Fruit fly (Drosophila melanogaster) whole organism, embryonic: Measurements from ENCODE around the gene Cyp313a1.
A peak's percentile ranks its signal among the peaks of the same experiment; 100 is the strongest.

Experiments used
- Bgb ChIP-seq: fragments of 200-800 bp; sonication (Bioruptor generic); IDR thresholded peaks from 2 replicates; pipeline ENCODE4 v1.3.6; 2022; ENCODE audit warnings: missing biosample characterization, missing genetic modification characterization; ENCODE audit not compliant: partially characterized antibody
- BtbVII ChIP-seq: fragments of 200-800 bp; sonication (Bioruptor generic); optimal IDR thresholded peaks from 3 replicates; lab custom pipeline; 2017; ENCODE audit warnings: missing biosample characterization, mild to moderate bottlenecking, missing genetic modification characterization
- CG10366 ChIP-seq: fragments of 200-800 bp; sonication (Bioruptor generic); IDR thresholded peaks from 2 replicates; pipeline ENCODE4 v1.3.6; 2022; ENCODE audit warnings: missing biosample characterization, missing genetic modification characterization
- CG11398 ChIP-seq: fragments of 200-800 bp; sonication (Bioruptor generic); optimal IDR thresholded peaks from 2 replicates; lab custom pipeline; 2016; ENCODE audit warnings: missing biosample characterization, missing genetic modification characterization
- CG11560 ChIP-seq: fragments of 200-800 bp; sonication (Bioruptor generic); IDR thresholded peaks from 3 replicates; pipeline ENCODE4 v1.3.6; 2022; ENCODE audit warnings: missing biosample characterization, missing genetic modification characterization
- CG13123 ChIP-seq: fragments of 200-800 bp; sonication (Bioruptor generic); optimal IDR thresholded peaks from 2 replicates; lab custom pipeline; 2016; ENCODE audit warnings: missing biosample characterization, missing genetic modification characterization
- CG1529 ChIP-seq: fragments of 200-800 bp; sonication (Bioruptor generic); optimal IDR thresholded peaks from 3 replicates; lab custom pipeline; 2018; ENCODE audit warnings: missing biosample characterization, missing genetic modification characterization
- CG15514 ChIP-seq: fragments of 200-800 bp; sonication (Bioruptor generic); optimal IDR thresholded peaks from 3 replicates; lab custom pipeline; 2017; ENCODE audit warnings: missing biosample characterization, missing genetic modification characterization, mild to moderate bottlenecking, moderate library complexity, missing genetic modification reagents
- CG1647 ChIP-seq: fragments of 200-800 bp; sonication (Bioruptor generic); optimal IDR thresholded peaks from 3 replicates; lab custom pipeline; 2016; ENCODE audit warnings: missing biosample characterization, missing genetic modification characterization
- CG2199 ChIP-seq: fragments of 200-800 bp; sonication (Bioruptor generic); IDR thresholded peaks from 3 replicates; pipeline ENCODE4 v1.3.6; 2022; ENCODE audit warnings: missing biosample characterization, missing genetic modification characterization
- CG3281 ChIP-seq: fragments of 200-800 bp; sonication (Bioruptor generic); optimal IDR thresholded peaks from 3 replicates; lab custom pipeline; 2017; ENCODE audit warnings: missing biosample characterization, mild to moderate bottlenecking, missing genetic modification characterization
- CG3838 ChIP-seq: fragments of 200-800 bp; sonication (Bioruptor generic); optimal IDR thresholded peaks from 3 replicates; lab custom pipeline; 2016; ENCODE audit warnings: missing biosample characterization, missing genetic modification characterization
- CG42726 ChIP-seq: fragments of 200-800 bp; sonication (Bioruptor generic); IDR thresholded peaks from 2 replicates; pipeline ENCODE4 v1.3.6; 2022; ENCODE audit warnings: missing biosample characterization, missing genetic modification characterization; ENCODE audit not compliant: partially characterized antibody
- CG4424 ChIP-seq: fragments of 200-800 bp; sonication (Bioruptor generic); optimal IDR thresholded peaks from 3 replicates; lab custom pipeline; 2016; ENCODE audit warnings: missing biosample characterization, missing genetic modification characterization
- CG7271 ChIP-seq: fragments of 200-800 bp; sonication (Bioruptor generic); optimal IDR thresholded peaks from 2 replicates; lab custom pipeline; 2018; ENCODE audit warnings: missing biosample characterization, mild to moderate bottlenecking, missing genetic modification characterization, moderate library complexity
- CG8290 ChIP-seq, 3 experiments: fragments of 200-800 bp; sonication (Bioruptor generic); optimal IDR thresholded peaks; 2 replicates each; lab custom pipeline; 2016 to 2019; ENCODE audit warnings: missing biosample characterization in 3 of 3, missing genetic modification characterization in 3 of 3, mild to moderate bottlenecking in 2 of 3, moderate library complexity in 1 of 3
- CG8944 ChIP-seq: fragments of 200-800 bp; sonication (Bioruptor generic); optimal IDR thresholded peaks from 3 replicates; lab custom pipeline; 2016; ENCODE audit warnings: missing biosample characterization, missing genetic modification characterization
- D19B ChIP-seq: fragments of 200-800 bp; sonication (Bioruptor generic); optimal IDR thresholded peaks from 2 replicates; lab custom pipeline; 2017; ENCODE audit warnings: missing biosample characterization, mild to moderate bottlenecking, missing genetic modification characterization
- Deaf1 ChIP-seq: fragments of 200-800 bp; optimal IDR thresholded peaks from 3 replicates; lab custom pipeline; 2019; ENCODE audit warnings: missing biosample characterization, mild to moderate bottlenecking, missing genetic modification characterization, moderate library complexity
- Doc2 ChIP-seq: fragments of 200-800 bp; sonication (Bioruptor generic); IDR thresholded peaks from 2 replicates; pipeline ENCODE4 v1.3.6; 2022; ENCODE audit warnings: missing biosample characterization, missing genetic modification characterization
- Ets97D ChIP-seq: fragments of 200-800 bp; sonication (Bioruptor generic); optimal IDR thresholded peaks from 3 replicates; lab custom pipeline; 2016; ENCODE audit warnings: missing biosample characterization, missing genetic modification characterization
- Gsc ChIP-seq: fragments of 200-800 bp; sonication (Bioruptor generic); IDR thresholded peaks from 2 replicates; pipeline ENCODE4 v1.3.6; 2022; ENCODE audit warnings: missing biosample characterization, missing genetic modification characterization
- Ravus ChIP-seq: fragments of 200-800 bp; sonication (Bioruptor generic); IDR thresholded peaks from 2 replicates; pipeline ENCODE4 v1.3.6; 2022; ENCODE audit warnings: missing biosample characterization, missing genetic modification characterization
- Sox102F ChIP-seq: fragments of 200-800 bp; sonication (Bioruptor generic); optimal IDR thresholded peaks from 2 replicates; lab custom pipeline; 2018; ENCODE audit warnings: missing biosample characterization, mild to moderate bottlenecking, missing genetic modification characterization, moderate library complexity
- Vsx1 ChIP-seq: fragments of 200-800 bp; sonication (Bioruptor generic); optimal IDR thresholded peaks from 2 replicates; lab custom pipeline; 2017; ENCODE audit warnings: missing biosample characterization, mild to moderate bottlenecking, missing genetic modification characterization, missing genetic modification reagents
- ase ChIP-seq: fragments of 200-800 bp; sonication (Bioruptor generic); IDR thresholded peaks from 3 replicates; pipeline ENCODE4 v1.3.6; 2022; ENCODE audit warnings: missing biosample characterization, missing genetic modification characterization
- bbx ChIP-seq: fragments of 200-800 bp; sonication (Bioruptor generic); IDR thresholded peaks from 2 replicates; pipeline ENCODE4 v1.3.6; 2022; ENCODE audit warnings: missing biosample characterization, missing genetic modification characterization; ENCODE audit not compliant: partially characterized antibody
- bigmax ChIP-seq: fragments of 200-800 bp; sonication (Bioruptor generic); optimal IDR thresholded peaks from 2 replicates; lab custom pipeline; 2018; ENCODE audit warnings: missing biosample characterization, mild to moderate bottlenecking, missing genetic modification characterization
- corto ChIP-seq: fragments of 200-800 bp; sonication (Bioruptor generic); optimal IDR thresholded peaks from 2 replicates; lab custom pipeline; 2016; ENCODE audit warnings: missing biosample characterization, mild to moderate bottlenecking, missing genetic modification characterization, moderate library complexity
- croc ChIP-seq: fragments of 200-800 bp; sonication (Bioruptor generic); conservative IDR thresholded peaks from 3 replicates; pipeline ENCODE4 v1.3.6; 2022; ENCODE audit warnings: missing biosample characterization, missing genetic modification characterization
- crol ChIP-seq: fragments of 200-800 bp; sonication (Bioruptor generic); IDR thresholded peaks from 2 replicates; pipeline ENCODE4 v1.3.6; 2022; ENCODE audit warnings: missing biosample characterization, missing genetic modification characterization
- da ChIP-seq: fragments of 200-800 bp; sonication (Bioruptor generic); optimal IDR thresholded peaks from 2 replicates; lab custom pipeline; 2016; ENCODE audit warnings: missing biosample characterization, missing genetic modification characterization
- dati ChIP-seq: fragments of 200-800 bp; sonication (Bioruptor generic); IDR thresholded peaks from 2 replicates; pipeline ENCODE4 v1.3.6; 2022; ENCODE audit warnings: missing biosample characterization, missing genetic modification characterization
- dmrt11E ChIP-seq: fragments of 200-800 bp; sonication (Bioruptor generic); optimal IDR thresholded peaks from 3 replicates; lab custom pipeline; 2018; ENCODE audit warnings: missing biosample characterization, mild to moderate bottlenecking, missing genetic modification characterization, moderate library complexity
- ems ChIP-seq: fragments of 200-800 bp; sonication (Bioruptor generic); optimal IDR thresholded peaks from 3 replicates; lab custom pipeline; 2016; ENCODE audit warnings: missing biosample characterization, missing genetic modification characterization
- eyg ChIP-seq: fragments of 200-800 bp; sonication (Bioruptor generic); optimal IDR thresholded peaks from 3 replicates; lab custom pipeline; 2016; ENCODE audit warnings: missing biosample characterization, missing genetic modification characterization
- luna ChIP-seq: fragments of 200-800 bp; sonication (Bioruptor generic); optimal IDR thresholded peaks from 2 replicates; lab custom pipeline; 2016; ENCODE audit warnings: missing biosample characterization, missing genetic modification characterization
- nerfin-1 ChIP-seq: fragments of 200-800 bp; sonication (Bioruptor generic); optimal IDR thresholded peaks from 3 replicates; lab custom pipeline; 2019; ENCODE audit warnings: missing biosample characterization, mild to moderate bottlenecking, missing genetic modification characterization, moderate library complexity
- pb ChIP-seq: fragments of 200-800 bp; sonication (Bioruptor generic); optimal IDR thresholded peaks from 3 replicates; lab custom pipeline; 2016; ENCODE audit warnings: missing biosample characterization, missing genetic modification characterization
- sd ChIP-seq: fragments of 200-800 bp; sonication (Bioruptor generic); optimal IDR thresholded peaks from 3 replicates; lab custom pipeline; 2018; ENCODE audit warnings: missing biosample characterization, mild to moderate bottlenecking, missing genetic modification characterization, moderate library complexity
- seq ChIP-seq: fragments of 200-800 bp; sonication (Bioruptor generic); IDR thresholded peaks from 2 replicates; pipeline ENCODE4 v1.3.6; 2022; ENCODE audit warnings: missing biosample characterization, missing genetic modification characterization
- so ChIP-seq: fragments of 200-800 bp; sonication (Bioruptor generic); IDR thresholded peaks from 3 replicates; pipeline ENCODE4 v1.3.6; 2022; ENCODE audit warnings: missing biosample characterization, missing genetic modification characterization
- ssp ChIP-seq: fragments of 200-800 bp; sonication (Bioruptor generic); IDR thresholded peaks from 2 replicates; pipeline ENCODE4 v1.3.6; 2022; ENCODE audit warnings: missing biosample characterization, missing genetic modification characterization
- stc ChIP-seq: fragments of 200-800 bp; sonication (Bioruptor generic); IDR thresholded peaks from 2 replicates; pipeline ENCODE4 v1.3.6; 2022; ENCODE audit warnings: missing biosample characterization, missing genetic modification characterization
- tin ChIP-seq: fragments of 200-800 bp; sonication (Bioruptor generic); optimal IDR thresholded peaks from 3 replicates; lab custom pipeline; 2016; ENCODE audit warnings: missing biosample characterization, missing genetic modification characterization
- toy ChIP-seq: fragments of 200-800 bp; sonication (Bioruptor generic); IDR thresholded peaks from 2 replicates; pipeline ENCODE4 v1.3.6; 2022; ENCODE audit warnings: missing biosample characterization, missing genetic modification characterization
- usp ChIP-seq: fragments of >200 bp; optimal IDR thresholded peaks from 2 replicates; lab custom pipeline; 2017; ENCODE audit warnings: missing biosample characterization, missing genetic modification characterization
- vfl ChIP-seq: fragments of 200-800 bp; sonication (Bioruptor generic); optimal IDR thresholded peaks from 2 replicates; lab custom pipeline; 2016; ENCODE audit warnings: missing biosample characterization, missing genetic modification characterization
- vvl ChIP-seq: fragments of 200-800 bp; sonication (Bioruptor generic); IDR thresholded peaks from 2 replicates; pipeline ENCODE4 v1.3.6; 2022; ENCODE audit warnings: missing biosample characterization, missing genetic modification characterization
- wdn ChIP-seq: fragments of 200-800 bp; sonication (Bioruptor generic); IDR thresholded peaks from 2 replicates; pipeline ENCODE4 v1.3.6; 2022; ENCODE audit warnings: missing biosample characterization, missing genetic modification characterization

Cyp313a1 gene

DNA sequence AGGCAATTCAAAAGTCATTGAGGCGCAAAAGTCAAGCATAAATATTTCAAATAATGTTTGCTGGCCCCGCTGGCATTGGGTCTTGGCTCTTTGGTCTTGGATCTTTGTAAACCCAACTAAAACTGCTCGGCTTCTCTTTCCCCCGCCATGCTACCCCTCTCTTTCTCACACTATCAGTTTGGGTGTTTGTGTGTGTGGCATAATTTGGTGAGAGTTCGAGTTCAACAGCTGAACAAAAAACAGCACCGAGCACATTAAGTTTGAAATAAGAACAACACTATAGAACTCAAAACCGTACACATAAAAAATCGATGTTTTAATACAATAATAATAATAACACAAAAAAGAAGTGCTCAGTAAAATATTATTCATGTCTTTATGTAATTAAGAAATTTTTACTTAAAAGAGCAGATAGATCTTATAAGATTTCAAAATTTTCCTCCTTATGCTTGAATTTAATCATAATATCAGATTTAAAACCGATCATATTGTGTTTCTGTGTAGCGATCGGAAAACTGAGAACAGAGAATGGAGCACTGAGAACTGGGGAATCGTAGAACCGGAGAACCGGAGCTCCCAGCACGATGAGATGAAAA is 42.3 kb upstream of the Cyp313a1 start (continued):
- TF ChIP-seq Bgb (GFP tag; lab: Robert Waterston, UW) (no peak), CG11560 (no peak; the same call in 2 of the 3 replicates), Ets97D (GFP tag; lab: Kevin White, UChicago) (no peak), wdn (GFP tag; lab: Robert Waterston, UW) (peak; percentile 38; the same call in 1 of the 2 replicates), CG2199 (peak; percentile 42; the same call in 1 of the 3 replicates), crol (GFP tag; lab: Robert Waterston, UW) (peak; percentile 81), bigmax (no peak), CG15514 (GFP tag; lab: Kevin White, UChicago) (peak; percentile 41), pb (GFP tag; lab: Kevin White, UChicago) (no peak), CG42726 (GFP tag; lab: Robert Waterston, UW) (no peak), luna (GFP tag; lab: Kevin White, UChicago) (no peak), croc (GFP tag; lab: Robert Waterston, UW) (peak; percentile 73), CG1647 (GFP tag; lab: Kevin White, UChicago) (no peak), CG10366 (GFP tag; lab: Robert Waterston, UW) (peak; percentile 69), CG3838 (peak; percentile 50), CG1529 (GFP tag; lab: Kevin White, UChicago) (peak; percentile 55), seq (0 out of 2 replicates have a peak, but pooled peaks have one; percentile 37), Ravus (GFP tag; lab: Robert Waterston, UW) (peak; percentile 44), stc (GFP tag; lab: Robert Waterston, UW) (peak; percentile 79), Vsx1 (GFP tag; lab: Kevin White, UChicago) (peak; percentile 30), CG8944 (GFP tag; lab: Kevin White, UChicago) (no peak), Gsc (GFP tag; lab: Robert Waterston, UW) (no peak; the same call in 1 of the 2 replicates), D19B (GFP tag; lab: Kevin White, UChicago) (peak; percentile 37), ems (GFP tag; lab: Kevin White, UChicago) (peak; percentile 33), so (GFP tag; lab: Robert Waterston, UW) (peak; percentile 56; the same call in 1 of the 3 replicates), CG4424 (GFP tag; lab: Kevin White, UChicago) (peak; percentile 81), CG7271 (tag; lab: Kevin White, UChicago) (no peak), BtbVII (peak; percentile 64), dati (GFP tag; lab: Robert Waterston, UW) (no peak), nerfin-1 (tag; lab: Kevin White, UChicago) (peak; percentile 73), ssp (peak; percentile 72), CG8290 (GFP tag; optimal IDR thresholded peaks at IDR 0.05; lab: Kevin White, UChicago) (peak; percentile 76), CG8290 (tag; optimal IDR thresholded peaks at IDR 0.05; lab: Kevin White, UChicago) (peak in 1 of 2 experiments; percentile 21), dmrt11E (tag; lab: Kevin White, UChicago) (peak; percentile 93), CG11398 (no peak), tin (peak; percentile 71), eyg (GFP tag; lab: Kevin White, UChicago) (no peak), ase (peak; percentile 57; the same call in 1 of the 3 replicates), CG3281 (GFP tag; lab: Kevin White, UChicago) (peak; percentile 73), da (no peak), usp (GFP tag; lab: Kevin White, UChicago) (no peak), CG13123 (GFP tag; lab: Kevin White, UChicago) (peak; percentile 20), corto (GFP tag; lab: Kevin White, UChicago) (no peak), Doc2 (GFP tag; lab: Robert Waterston, UW) (no peak), Sox102F (peak; percentile 81), vvl (GFP tag; lab: Robert Waterston, UW) (peak; percentile 88), bbx (GFP tag; lab: Robert Waterston, UW) (no peak), sd (tag; lab: Kevin White, UChicago) (peak; percentile 73), vfl (no peak), Deaf1 (tag; lab: Kevin White, UChicago) (peak; percentile 68), toy (GFP tag; lab: Robert Waterston, UW) (peak; percentile 47; the same call in 1 of the 2 replicates)
